Worm (Caenorhabditis elegans): ENCODE results near the gene fbxb-9.
A peak's percentile ranks its signal among the peaks of the same experiment; 100 is the strongest.

The fbxb-9 gene

ce11 chrIV:11145929-11146339 is 16.4 kb downstream of the fbxb-9 start:
- TF ChIP-seq ama-1 (optimal IDR thresholded peaks at IDR 0.05) (no peak), hlh-8 (tag; optimal IDR thresholded peaks at IDR 0.05) (no peak), C08G9.2 (tag; optimal IDR thresholded peaks at IDR 0.05) (no peak), ceh-22 (tag; optimal IDR thresholded peaks at IDR 0.05) (no peak), dve-1 (tag; optimal IDR thresholded peaks at IDR 0.05) (no peak)

- TF ChIP-seq sdc-2 (tag; optimal IDR thresholded peaks at IDR 0.05) (no peak), ama-1 (optimal IDR thresholded peaks at IDR 0.05) (no peak), dve-1 (tag; optimal IDR thresholded peaks at IDR 0.05) (no peak), ceh-2 (tag; optimal IDR thresholded peaks at IDR 0.05) (no peak), ets-4 (tag; optimal IDR thresholded peaks at IDR 0.05) (no peak), T23F11.4 (GFP tag; optimal IDR thresholded peaks at IDR 0.05) (no peak)
Observed at ce11 chrIV:11143228-11143444, 19.2 kb downstream of the fbxb-9 start, which contains the start of gene F01G4.4. Gene F01G4.4 (plus strand): TSS chrIV:11143345.

- TF ChIP-seq ama-1 (optimal IDR thresholded peaks at IDR 0.05) (no peak), F13H6.1 (tag; optimal IDR thresholded peaks at IDR 0.05) (no peak), pros-1 (tag; optimal IDR thresholded peaks at IDR 0.05) (no peak), ceh-34 (tag; optimal IDR thresholded peaks at IDR 0.05) (peak; percentile 90), pag-3 (tag; optimal IDR thresholded peaks at IDR 0.05; ENCODE audit: borderline replicate concordance) (no peak), nfya-1 (tag; optimal IDR thresholded peaks at IDR 0.05) (peak; percentile 27), ceh-22 (tag; optimal IDR thresholded peaks at IDR 0.05) (no peak), unc-86 (tag; optimal IDR thresholded peaks at IDR 0.05) (no peak), ref-2 (tag; optimal IDR thresholded peaks at IDR 0.05) (no peak), ceh-31 (tag; optimal IDR thresholded peaks at IDR 0.05) (no peak), dve-1 (tag; optimal IDR thresholded peaks at IDR 0.05) (no peak), nhr-232 (tag; optimal IDR thresholded peaks at IDR 0.05) (no peak), odd-2 (tag; optimal IDR thresholded peaks at IDR 0.05) (no peak), ztf-16 (tag; optimal IDR thresholded peaks at IDR 0.05) (no peak)
Observed at ce11 chrIV:11142314-11143227, 19.8 kb downstream of the fbxb-9 start, which contains the start of gene skih-2. Gene skih-2 (minus strand): TSS chrIV:11142364.

ce11 chrIV:11131268-11131667 is 31.1 kb downstream of the fbxb-9 start, which contains the start of gene ard-1:
Gene ard-1 (plus strand): TSS chrIV:11131279.
- no peak for TF ChIP-seq ahr-1 (tag; optimal IDR thresholded peaks at IDR 0.05)
- no peak for TF ChIP-seq sdc-2 (tag; optimal IDR thresholded peaks at IDR 0.05)
- no peak for TF ChIP-seq hlh-6 (tag; optimal IDR thresholded peaks at IDR 0.05)
- TF ChIP-seq nfya-1 (tag; optimal IDR thresholded peaks at IDR 0.05): no peak
- no peak for TF ChIP-seq C08G9.2 (tag; optimal IDR thresholded peaks at IDR 0.05)
- TF ChIP-seq ceh-18 (tag; optimal IDR thresholded peaks at IDR 0.05): no peak
- no peak for TF ChIP-seq tbx-7 (tag; optimal IDR thresholded peaks at IDR 0.05)
- TF ChIP-seq ceh-22 (tag; optimal IDR thresholded peaks at IDR 0.05): no peak
- TF ChIP-seq pha-2 (tag; optimal IDR thresholded peaks at IDR 0.05): no peak
- TF ChIP-seq elt-4 (tag; optimal IDR thresholded peaks at IDR 0.05): no peak
- TF ChIP-seq odd-2 (tag; optimal IDR thresholded peaks at IDR 0.05): no peak
- TF ChIP-seq fkh-6 (tag; optimal IDR thresholded peaks at IDR 0.05): no peak
- TF ChIP-seq hlh-8 (tag; optimal IDR thresholded peaks at IDR 0.05): no peak
- TF ChIP-seq hlh-13 (GFP tag; optimal IDR thresholded peaks at IDR 0.05): no peak
- TF ChIP-seq ceh-30 (tag; optimal IDR thresholded peaks at IDR 0.05): no peak
- no peak for TF ChIP-seq unc-86 (tag; optimal IDR thresholded peaks at IDR 0.05)
- TF ChIP-seq unc-55 (GFP tag; optimal IDR thresholded peaks at IDR 0.05): no peak
- TF ChIP-seq hlh-30 (tag; optimal IDR thresholded peaks at IDR 0.05; ENCODE audit: insufficient read depth): no peak
- no peak for TF ChIP-seq ttx-3 (tag; optimal IDR thresholded peaks at IDR 0.05)
- TF ChIP-seq ref-2 (tag; optimal IDR thresholded peaks at IDR 0.05): no peak

- TF ChIP-seq lim-6 (tag; optimal IDR thresholded peaks at IDR 0.05) (no peak), fkh-10 (GFP tag; optimal IDR thresholded peaks at IDR 0.05) (no peak), tbx-7 (tag; optimal IDR thresholded peaks at IDR 0.05) (no peak), T23F11.4 (GFP tag; optimal IDR thresholded peaks at IDR 0.05) (no peak), eyg-1 (tag; optimal IDR thresholded peaks at IDR 0.05) (no peak), K09A11.1 (tag; optimal IDR thresholded peaks at IDR 0.05; ENCODE audit: insufficient read depth) (no peak), ets-4 (tag; optimal IDR thresholded peaks at IDR 0.05) (no peak), Y22D7AL.16 (tag; optimal IDR thresholded peaks at IDR 0.05) (no peak), ceh-24 (tag; optimal IDR thresholded peaks at IDR 0.05) (no peak), madf-2 (tag; optimal IDR thresholded peaks at IDR 0.05) (no peak), ceh-31 (tag; optimal IDR thresholded peaks at IDR 0.05) (no peak), unc-86 (tag; optimal IDR thresholded peaks at IDR 0.05) (no peak), K02D7.2 (tag; optimal IDR thresholded peaks at IDR 0.05) (no peak), pros-1 (tag; optimal IDR thresholded peaks at IDR 0.05) (no peak), fax-1 (tag; optimal IDR thresholded peaks at IDR 0.05) (no peak), ttx-3 (tag; optimal IDR thresholded peaks at IDR 0.05) (no peak), unc-3 (GFP tag; conservative IDR thresholded peaks at IDR 0.05) (no peak), unc-3 (tag; optimal IDR thresholded peaks at IDR 0.05) (no peak), ceh-34 (tag; optimal IDR thresholded peaks at IDR 0.05) (no peak)
Observed at ce11 chrIV:11130774-11131173, 31.6 kb downstream of the fbxb-9 start.

All from whole organism, late embryonic.